Worm (Caenorhabditis elegans): ENCODE measurements around the gene K10B2.4.

K10B2.4 gene

DNA sequence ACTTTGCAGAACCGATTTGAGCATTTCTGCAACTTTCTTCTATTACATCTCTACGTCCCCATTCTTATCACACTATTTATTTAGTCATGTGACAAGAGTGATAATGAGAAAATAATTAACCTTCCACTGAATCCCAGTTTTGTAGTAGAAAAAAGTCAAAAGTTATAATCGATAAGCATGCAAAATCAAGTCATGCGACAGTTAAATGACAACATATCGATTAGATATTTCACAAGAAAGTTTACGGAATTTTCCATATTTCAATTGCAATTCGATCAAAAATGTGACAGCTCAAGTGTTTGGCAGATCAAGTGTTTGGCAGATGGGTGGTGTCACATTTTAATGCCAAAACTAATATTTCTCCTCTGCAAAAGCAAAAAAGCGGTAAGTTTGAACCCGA, 13.9 kb upstream of the K10B2.4 start:
- TF ChIP-seq egrh-3 (GFP tag; IDR thresholded peaks at IDR 0.05) (no peak), ekl-4 (GFP tag; IDR thresholded peaks at IDR 0.05) (0 out of 2 replicates have a peak, but pooled peaks have one; percentile 6), Y53G8AR.9 (GFP tag; conservative IDR thresholded peaks at IDR 0.05) (0 out of 2 replicates have a peak, but pooled peaks have one; percentile 9), Y79H2A.3 (GFP tag; conservative IDR thresholded peaks at IDR 0.05) (no peak), ceh-27 (GFP tag; optimal IDR thresholded peaks at IDR 0.05) (no peak), somi-1 (GFP tag; optimal IDR thresholded peaks at IDR 0.05) (no peak), nhr-80 (tag; optimal IDR thresholded peaks at IDR 0.05) (peak; percentile 81), B0336.3 (GFP tag; IDR thresholded peaks at IDR 0.05) (peak; percentile 67), let-607 (tag; optimal IDR thresholded peaks at IDR 0.05) (no peak), unc-62 (GFP tag; optimal IDR thresholded peaks at IDR 0.05) (peak; percentile 64), madf-8 (GFP tag; conservative IDR thresholded peaks at IDR 0.05) (no peak), mcd-1 (GFP tag; IDR thresholded peaks at IDR 0.05) (peak; percentile 18; the same call in 1 of the 2 replicates), madf-6 (GFP tag; IDR thresholded peaks at IDR 0.05) (peak; percentile 44; the same call in 1 of the 2 replicates), hrde-1 (tag; optimal IDR thresholded peaks at IDR 0.05; ENCODE audit: borderline replicate concordance) (peak; percentile 11), cebp-1 (GFP tag; IDR thresholded peaks at IDR 0.05) (no peak; the same call in 1 of the 2 replicates), cebp-1 (tag; optimal IDR thresholded peaks at IDR 0.05) (peak; percentile 83), attf-5 (GFP tag; optimal IDR thresholded peaks at IDR 0.05) (peak; percentile 27)

DNA sequence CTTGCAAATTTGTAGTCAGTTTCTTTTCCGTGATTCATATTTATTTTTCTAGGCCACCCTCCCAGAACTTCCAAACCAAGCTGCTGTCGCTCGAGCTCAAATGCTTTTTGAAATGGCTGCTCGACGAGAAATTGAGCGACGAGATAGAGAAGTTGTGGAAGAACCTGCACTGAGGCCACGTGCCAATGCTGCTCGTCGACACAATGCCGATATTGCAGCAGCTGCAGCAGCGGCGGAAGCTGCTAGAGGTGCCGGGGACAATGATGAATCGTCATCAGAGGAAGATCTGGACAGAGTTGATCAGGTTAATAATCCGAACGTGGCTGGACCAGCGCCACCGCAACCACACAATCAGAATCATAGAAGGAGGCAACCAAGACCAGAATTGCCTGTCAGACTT, 12.6 kb upstream of the K10B2.4 start:
- TF ChIP-seq efl-1 (GFP tag; optimal IDR thresholded peaks at IDR 0.05) (no peak), F55B11.4 (tag; optimal IDR thresholded peaks at IDR 0.05; ENCODE audit: borderline replicate concordance, insufficient read depth) (no peak), mcd-1 (GFP tag; IDR thresholded peaks at IDR 0.05) (peak; percentile 40; the same call in 1 of the 2 replicates), lin-40 (tag; optimal IDR thresholded peaks at IDR 0.05) (no peak), ceh-58 (GFP tag; IDR thresholded peaks at IDR 0.05) (0 out of 2 replicates have a peak, but pooled peaks have one; percentile 60), hmg-20 (GFP tag; IDR thresholded peaks at IDR 0.05) (no peak), hlh-26 (GFP tag; conservative IDR thresholded peaks at IDR 0.05) (no peak), egrh-3 (GFP tag; IDR thresholded peaks at IDR 0.05) (peak; percentile 37; the same call in 1 of the 2 replicates), B0035.1 (tag; optimal IDR thresholded peaks at IDR 0.05) (no peak), T26A5.8 (tag; optimal IDR thresholded peaks at IDR 0.05) (no peak)

DNA sequence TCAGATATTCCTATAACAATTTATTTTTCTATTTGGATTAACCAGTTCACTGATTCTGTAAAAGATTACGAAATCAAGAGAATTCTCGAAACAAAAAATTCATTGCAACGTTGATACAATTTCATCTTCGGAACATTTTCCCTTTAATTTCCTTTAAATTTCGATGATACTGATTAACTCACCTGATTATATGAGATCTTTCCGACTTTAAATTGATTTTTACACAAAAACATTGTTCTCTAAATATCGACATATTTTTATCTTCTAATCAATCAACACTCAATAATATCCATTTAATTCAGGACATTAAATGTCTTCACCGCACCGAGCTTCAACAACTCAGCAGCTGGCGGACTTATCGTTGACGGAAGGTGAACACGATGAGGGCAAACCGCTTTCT, 10.2 kb upstream of the K10B2.4 start, which contains the start of gene lin-23:
lin-23 (plus strand) TSS at position 301 of the 400 bp plus-strand sequence.
- TF ChIP-seq rcor-1 (GFP tag; IDR thresholded peaks at IDR 0.05), result no peak
- TF ChIP-seq ztf-25 (GFP tag; IDR thresholded peaks at IDR 0.05), result no peak
- no peak for TF ChIP-seq tlf-1 (GFP tag; optimal IDR thresholded peaks at IDR 0.05)
- TF ChIP-seq madf-8 (GFP tag; conservative IDR thresholded peaks at IDR 0.05), result no peak
- no peak for TF ChIP-seq ceh-79 (tag; optimal IDR thresholded peaks at IDR 0.05)
- no peak for TF ChIP-seq nhr-27 (tag; optimal IDR thresholded peaks at IDR 0.05)
- no peak for TF ChIP-seq hrde-1 (tag; optimal IDR thresholded peaks at IDR 0.05; ENCODE audit: borderline replicate concordance)
- no peak for TF ChIP-seq bed-1 (GFP tag; IDR thresholded peaks at IDR 0.05)
- no peak for TF ChIP-seq snpc-1.1 (tag; optimal IDR thresholded peaks at IDR 0.05; ENCODE audit: insufficient read depth)
- TF ChIP-seq let-526 (GFP tag; IDR thresholded peaks at IDR 0.05), result no peak
- TF ChIP-seq madf-6 (GFP tag; IDR thresholded peaks at IDR 0.05), result no peak
- no peak for TF ChIP-seq tbp1 (GFP tag; optimal IDR thresholded peaks at IDR 0.05)
- no peak for TF ChIP-seq bed-2 (GFP tag; IDR thresholded peaks at IDR 0.05)
- no peak for TF ChIP-seq chd-7 (tag; optimal IDR thresholded peaks at IDR 0.05)
